Fruit fly (Drosophila melanogaster) whole organism, embryonic: ENCODE data around the gene mbt.

Source experiments
- Asciz ChIP-seq: fragments of 200-800 bp; sonication (Bioruptor generic); optimal IDR thresholded peaks from 2 replicates; lab custom pipeline; 2017; ENCODE audit warnings: missing biosample characterization, mild to moderate bottlenecking, missing genetic modification characterization, missing genetic modification reagents
- Atf3 ChIP-seq: fragments of 200-800 bp; sonication (Bioruptor generic); optimal IDR thresholded peaks from 3 replicates; lab custom pipeline; 2016; ENCODE audit warnings: missing biosample characterization, missing genetic modification characterization
- CG10366 ChIP-seq: fragments of 200-800 bp; sonication (Bioruptor generic); IDR thresholded peaks from 2 replicates; pipeline ENCODE4 v1.3.6; 2022; ENCODE audit warnings: missing biosample characterization, missing genetic modification characterization
- CG11247 ChIP-seq: fragments of 200-800 bp; sonication (Bioruptor generic); IDR thresholded peaks from 2 replicates; pipeline ENCODE4 v1.3.6; 2022; ENCODE audit warnings: missing biosample characterization, missing genetic modification characterization
- CG11723 ChIP-seq: fragments of 200-800 bp; sonication (Bioruptor generic); optimal IDR thresholded peaks from 2 replicates; lab custom pipeline; 2017; ENCODE audit warnings: missing biosample characterization, mild to moderate bottlenecking, missing genetic modification characterization
- CG1233 ChIP-seq: fragments of 200-800 bp; sonication (Bioruptor generic); optimal IDR thresholded peaks from 4 replicates; lab custom pipeline; 2018; ENCODE audit warnings: missing biosample characterization, mild to moderate bottlenecking, missing genetic modification characterization
- CG13624 ChIP-seq: fragments of 200-800 bp; sonication (Bioruptor generic); optimal IDR thresholded peaks from 2 replicates; lab custom pipeline; 2016; ENCODE audit warnings: missing biosample characterization, missing genetic modification characterization
- CG13775 ChIP-seq: fragments of 200-800 bp; sonication (Bioruptor generic); optimal IDR thresholded peaks from 3 replicates; lab custom pipeline; 2017; ENCODE audit warnings: missing biosample characterization, mild to moderate bottlenecking, missing genetic modification characterization
- CG1603 ChIP-seq: fragments of 200-800 bp; sonication (Bioruptor generic); optimal IDR thresholded peaks from 2 replicates; lab custom pipeline; 2019; ENCODE audit warnings: missing biosample characterization, mild to moderate bottlenecking, missing genetic modification characterization, moderate library complexity
- CG16779 ChIP-seq: fragments of 200-800 bp; sonication (Bioruptor generic); IDR thresholded peaks from 2 replicates; pipeline ENCODE4 v1.3.6; 2022; ENCODE audit warnings: missing biosample characterization, missing genetic modification characterization
- CG18262 ChIP-seq: fragments of 200-800 bp; optimal IDR thresholded peaks from 3 replicates; lab custom pipeline; 2019; ENCODE audit warnings: missing biosample characterization, mild to moderate bottlenecking, missing genetic modification characterization, moderate library complexity
- CG18476 ChIP-seq: fragments of 200-800 bp; sonication (Bioruptor generic); optimal IDR thresholded peaks from 2 replicates; lab custom pipeline; 2016; ENCODE audit warnings: missing biosample characterization, mild to moderate bottlenecking, missing genetic modification characterization
- CG2202 ChIP-seq: fragments of 200-800 bp; sonication (Bioruptor generic); optimal IDR thresholded peaks from 2 replicates; lab custom pipeline; 2018; ENCODE audit warnings: missing biosample characterization, mild to moderate bottlenecking, missing genetic modification characterization
- CG30020 ChIP-seq: fragments of 200-800 bp; optimal IDR thresholded peaks from 2 replicates; lab custom pipeline; 2019; ENCODE audit warnings: missing biosample characterization, mild to moderate bottlenecking, missing genetic modification characterization, moderate library complexity
- CG31441 ChIP-seq: fragments of 200-800 bp; sonication (Bioruptor generic); IDR thresholded peaks from 2 replicates; pipeline ENCODE4 v1.3.6; 2022; ENCODE audit warnings: missing biosample characterization, missing genetic modification characterization
- CG33557 ChIP-seq: fragments of 200-800 bp; sonication (Bioruptor generic); optimal IDR thresholded peaks from 2 replicates; lab custom pipeline; 2019; ENCODE audit warnings: missing biosample characterization, mild to moderate bottlenecking, missing genetic modification characterization, moderate library complexity
- CG3995 ChIP-seq: fragments of 200-800 bp; sonication (Bioruptor generic); optimal IDR thresholded peaks from 3 replicates; lab custom pipeline; 2016; ENCODE audit warnings: missing biosample characterization, missing genetic modification characterization
- CG43689 ChIP-seq: fragments of 200-800 bp; sonication (Bioruptor generic); IDR thresholded peaks from 2 replicates; pipeline ENCODE4 v1.3.6; 2022; ENCODE audit warnings: missing biosample characterization, missing genetic modification characterization
- CG7745 ChIP-seq: fragments of 200-800 bp; sonication (Bioruptor generic); optimal IDR thresholded peaks from 2 replicates; lab custom pipeline; 2018; ENCODE audit warnings: missing biosample characterization, mild to moderate bottlenecking, missing genetic modification characterization, moderate library complexity
- CG9797 ChIP-seq: fragments of 200-800 bp; sonication (Bioruptor generic); optimal IDR thresholded peaks from 3 replicates; lab custom pipeline; 2018; ENCODE audit warnings: missing biosample characterization, mild to moderate bottlenecking, missing genetic modification characterization
- CG9817 ChIP-seq: fragments of 200-800 bp; sonication (Bioruptor generic); optimal IDR thresholded peaks from 2 replicates; lab custom pipeline; 2018; ENCODE audit warnings: missing biosample characterization, mild to moderate bottlenecking, missing genetic modification characterization, moderate library complexity
- CG9876 ChIP-seq: fragments of 200-800 bp; sonication (Bioruptor generic); optimal IDR thresholded peaks from 2 replicates; lab custom pipeline; 2016; ENCODE audit warnings: missing biosample characterization, missing genetic modification characterization
- CHES-1-like ChIP-seq: fragments of 200-800 bp; sonication (Bioruptor generic); optimal IDR thresholded peaks from 2 replicates; lab custom pipeline; 2016; ENCODE audit warnings: missing biosample characterization, missing genetic modification characterization
- Camta ChIP-seq: fragments of 200-800 bp; sonication (Bioruptor generic); optimal IDR thresholded peaks from 2 replicates; lab custom pipeline; 2016; ENCODE audit warnings: missing biosample characterization, missing genetic modification characterization
- Dfd ChIP-seq, 2 experiments: fragments of >200 bp; optimal IDR thresholded peaks; 2 replicates each; lab custom pipeline; 2017; ENCODE audit warnings: missing biosample characterization in 2 of 2, missing genetic modification characterization in 2 of 2
- Dip3 ChIP-seq: fragments of 200-800 bp; sonication (Bioruptor generic); optimal IDR thresholded peaks from 3 replicates; lab custom pipeline; 2016; ENCODE audit warnings: missing biosample characterization, missing genetic modification characterization
- Eip74EF ChIP-seq, 2 experiments: fragments of 200-800 bp in 1 of 2; fragments of >200 bp in 1 of 2; sonication (Bioruptor generic) in 1 of 2; optimal IDR thresholded peaks; 2 replicates each; lab custom pipeline; 2017 to 2019; ENCODE audit warnings: missing biosample characterization in 2 of 2, missing genetic modification characterization in 2 of 2, mild to moderate bottlenecking in 1 of 2, moderate library complexity in 1 of 2
- Myb ChIP-seq: fragments of 200-800 bp; sonication (Bioruptor generic); optimal IDR thresholded peaks from 2 replicates; lab custom pipeline; 2016; ENCODE audit warnings: missing biosample characterization, missing genetic modification characterization
- Nf-YC ChIP-seq: fragments of 200-800 bp; optimal IDR thresholded peaks from 3 replicates; lab custom pipeline; 2019; ENCODE audit warnings: missing biosample characterization, mild to moderate bottlenecking, missing genetic modification characterization, moderate library complexity
- Taf1 ChIP-seq: fragments of 200-800 bp; sonication (Bioruptor generic); IDR thresholded peaks from 2 replicates; pipeline ENCODE4 v1.3.6; 2022; ENCODE audit warnings: missing biosample characterization, missing genetic modification characterization
- ac ChIP-seq: fragments of 200-800 bp; sonication (Bioruptor generic); optimal IDR thresholded peaks from 3 replicates; lab custom pipeline; 2017; ENCODE audit warnings: missing biosample characterization, mild to moderate bottlenecking, missing genetic modification characterization
- ash1 ChIP-seq: fragments of 200-800 bp; sonication (Bioruptor generic); optimal IDR thresholded peaks from 2 replicates; lab custom pipeline; 2018; ENCODE audit warnings: missing biosample characterization, mild to moderate bottlenecking, missing genetic modification characterization
- bigmax ChIP-seq: fragments of 200-800 bp; sonication (Bioruptor generic); optimal IDR thresholded peaks from 2 replicates; lab custom pipeline; 2018; ENCODE audit warnings: missing biosample characterization, mild to moderate bottlenecking, missing genetic modification characterization
- danr ChIP-seq: fragments of 200-800 bp; sonication (Bioruptor generic); IDR thresholded peaks from 2 replicates; pipeline ENCODE4 v1.3.6; 2022; ENCODE audit warnings: missing biosample characterization, missing genetic modification characterization
- dmrt99B ChIP-seq: fragments of 200-800 bp; sonication (Bioruptor generic); optimal IDR thresholded peaks from 2 replicates; lab custom pipeline; 2018; ENCODE audit warnings: missing biosample characterization, mild to moderate bottlenecking, missing genetic modification characterization, moderate library complexity
- kah ChIP-seq: fragments of 200-800 bp; sonication (Bioruptor generic); optimal IDR thresholded peaks from 2 replicates; lab custom pipeline; 2018; ENCODE audit warnings: missing biosample characterization, mild to moderate bottlenecking, missing genetic modification characterization
- nom ChIP-seq: fragments of 200-800 bp; sonication (Bioruptor generic); optimal IDR thresholded peaks from 2 replicates; lab custom pipeline; 2017; ENCODE audit warnings: missing biosample characterization, missing genetic modification characterization, mild to moderate bottlenecking, moderate library complexity, missing genetic modification reagents
- otp ChIP-seq: fragments of 200-800 bp; sonication (Bioruptor generic); IDR thresholded peaks from 3 replicates; pipeline ENCODE4, ENCODE4 v1.3.6; 2022; ENCODE audit warnings: missing biosample characterization, missing genetic modification characterization
- pb ChIP-seq: fragments of 200-800 bp; sonication (Bioruptor generic); optimal IDR thresholded peaks from 3 replicates; lab custom pipeline; 2016; ENCODE audit warnings: missing biosample characterization, missing genetic modification characterization
- pho ChIP-seq: fragments of 200-800 bp; sonication (Bioruptor generic); optimal IDR thresholded peaks from 2 replicates; lab custom pipeline; 2016; ENCODE audit warnings: missing biosample characterization, missing genetic modification characterization
- pnt ChIP-seq: fragments of 200-800 bp; sonication (Bioruptor generic); optimal IDR thresholded peaks from 3 replicates; lab custom pipeline; 2016; ENCODE audit warnings: missing biosample characterization, missing genetic modification characterization
- pzg ChIP-seq: fragments of 200-800 bp; sonication (Bioruptor generic); optimal IDR thresholded peaks from 3 replicates; lab custom pipeline; 2018; ENCODE audit warnings: missing biosample characterization, mild to moderate bottlenecking, missing genetic modification characterization, moderate library complexity
- repo ChIP-seq: fragments of 200-800 bp; sonication (Bioruptor generic); optimal IDR thresholded peaks from 2 replicates; lab custom pipeline; 2016; ENCODE audit warnings: missing biosample characterization, missing genetic modification characterization
- rib ChIP-seq: fragments of 200-800 bp; sonication (Bioruptor generic); IDR thresholded peaks from 2 replicates; pipeline ENCODE4 v1.3.6; 2022; ENCODE audit warnings: missing biosample characterization, missing genetic modification characterization
- scrt ChIP-seq: fragments of 200-800 bp; sonication (Bioruptor generic); optimal IDR thresholded peaks from 2 replicates; lab custom pipeline; 2018; ENCODE audit warnings: missing biosample characterization, mild to moderate bottlenecking, missing genetic modification characterization, moderate library complexity
- slp2 ChIP-seq: fragments of 200-800 bp; sonication (Bioruptor generic); optimal IDR thresholded peaks from 2 replicates; lab custom pipeline; 2016; ENCODE audit warnings: missing biosample characterization, missing genetic modification characterization
- tna ChIP-seq: fragments of 200-800 bp; sonication (Bioruptor generic); IDR thresholded peaks from 2 replicates; pipeline ENCODE4 v1.3.6; 2022; ENCODE audit warnings: missing biosample characterization, missing genetic modification characterization; ENCODE audit not compliant: partially characterized antibody
- tup ChIP-seq: fragments of 200-800 bp; sonication (Bioruptor generic); optimal IDR thresholded peaks from 2 replicates; lab custom pipeline; 2016; ENCODE audit warnings: missing biosample characterization, mild to moderate bottlenecking, missing genetic modification characterization, moderate library complexity
- twi ChIP-seq: fragments of 200-800 bp; optimal IDR thresholded peaks from 2 replicates; lab custom pipeline; 2019; ENCODE audit warnings: missing biosample characterization, mild to moderate bottlenecking, missing genetic modification characterization, moderate library complexity
- unpg ChIP-seq: fragments of 200-800 bp; sonication (Bioruptor generic); optimal IDR thresholded peaks from 3 replicates; lab custom pipeline; 2018; ENCODE audit warnings: missing biosample characterization, mild to moderate bottlenecking, missing genetic modification characterization, moderate library complexity
- wor ChIP-seq: fragments of 200-800 bp; sonication (Bioruptor generic); IDR thresholded peaks from 2 replicates; pipeline ENCODE4 v1.3.6; 2022; ENCODE audit warnings: missing biosample characterization, missing genetic modification characterization
- zfh1 ChIP-seq: fragments of 200-800 bp; sonication (Bioruptor generic); IDR thresholded peaks from 3 replicates; pipeline ENCODE4 v1.3.6; 2022; ENCODE audit warnings: missing biosample characterization, missing genetic modification characterization

The mbt gene

DNA sequence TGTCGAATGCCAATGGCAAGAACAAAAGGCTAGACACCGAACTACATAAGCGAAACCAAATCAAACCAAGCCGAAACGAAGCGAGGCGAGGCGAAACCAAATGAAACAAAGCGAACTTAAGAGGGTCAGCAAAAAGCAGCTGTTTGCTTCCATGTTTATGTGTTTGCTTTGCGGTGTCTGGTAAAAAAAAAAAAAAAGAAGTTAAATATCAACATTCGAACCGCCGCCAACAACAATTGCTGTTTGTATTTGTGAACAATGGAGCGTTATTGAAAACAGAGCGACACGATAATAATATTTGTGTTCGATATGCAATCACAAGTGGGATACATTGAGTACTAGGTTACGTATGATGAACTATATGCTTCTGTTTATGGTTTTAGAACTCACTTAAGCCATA lies 36.8 kb upstream of the mbt start (continued):
- TF ChIP-seq tup (GFP tag; lab: Kevin White, UChicago) (peak; percentile 43), CG16779 (no peak), rib (GFP tag; lab: Robert Waterston, UW) (no peak), bigmax (no peak), CG13775 (no peak), wor (GFP tag; lab: Robert Waterston, UW) (no peak), Taf1 (GFP tag; lab: Robert Waterston, UW) (no peak), slp2 (GFP tag; lab: Kevin White, UChicago) (no peak), Dip3 (no peak), scrt (GFP tag; lab: Kevin White, UChicago) (peak; percentile 24), nom (peak; percentile 27), CG9797 (GFP tag; lab: Kevin White, UChicago) (no peak), danr (GFP tag; lab: Robert Waterston, UW) (no peak), Myb (GFP tag; lab: Kevin White, UChicago) (no peak), CG11723 (GFP tag; lab: Kevin White, UChicago) (no peak), CG11247 (GFP tag; lab: Robert Waterston, UW) (0 out of 2 replicates have a peak, but pooled peaks have one; percentile 26), CG18476 (GFP tag; lab: Kevin White, UChicago) (no peak), pb (GFP tag; lab: Kevin White, UChicago) (no peak), Asciz (GFP tag; lab: Kevin White, UChicago) (no peak), CG3995 (GFP tag; lab: Kevin White, UChicago) (no peak), CG31441 (GFP tag; lab: Robert Waterston, UW) (no peak), dmrt99B (tag; lab: Kevin White, UChicago) (peak; percentile 35), CG18262 (tag; lab: Kevin White, UChicago) (no peak), CG43689 (no peak), pho (no peak), Atf3 (GFP tag; lab: Kevin White, UChicago) (no peak), ash1 (GFP tag; lab: Kevin White, UChicago) (no peak), kah (no peak), CG30020 (tag; lab: Kevin White, UChicago) (no peak), twi (no peak), CG2202 (no peak), ac (peak; percentile 8), pnt (GFP tag; lab: Kevin White, UChicago) (peak; percentile 11), otp (GFP tag; lab: Robert Waterston, UW) (no peak), Eip74EF (GFP tag; optimal IDR thresholded peaks at IDR 0.05; lab: Kevin White, UChicago) (no peak), CHES-1-like (GFP tag; lab: Kevin White, UChicago) (peak; percentile 21), CG33557 (GFP tag; lab: Kevin White, UChicago) (peak; percentile 39), CG9876 (peak; percentile 39), CG13624 (GFP tag; lab: Kevin White, UChicago) (no peak), pzg (no peak), tna (no peak), repo (GFP tag; lab: Kevin White, UChicago) (no peak), CG7745 (tag; lab: Kevin White, UChicago) (no peak), Nf-YC (tag; lab: Kevin White, UChicago) (no peak), Camta (no peak), CG1603 (peak; percentile 10), CG9817 (tag; lab: Kevin White, UChicago) (peak; percentile 13), CG10366 (no peak), zfh1 (no peak), Dfd (GFP tag; optimal IDR thresholded peaks at IDR 0.05; lab: Kevin White, UChicago) (no peak), unpg (GFP tag; lab: Kevin White, UChicago) (peak; percentile 25), CG1233 (GFP tag; lab: Kevin White, UChicago) (no peak)
